Fruit fly (Drosophila melanogaster) whole organism, wandering third instar larva: ENCODE data around the gene Ctu2.

Source experiments
- CrebA ChIP-seq: fragments of 200-800 bp; sonication (Bioruptor generic); optimal IDR thresholded peaks from 2 replicates; lab custom pipeline; 2016; ENCODE audit warnings: missing biosample characterization, mild to moderate bottlenecking, missing genetic modification characterization, borderline replicate concordance
- GATAd ChIP-seq: sonication (Bioruptor generic); optimal IDR thresholded peaks from 2 replicates; lab custom pipeline; 2016; ENCODE audit warnings: missing biosample characterization, missing genetic modification characterization
- HLH106 ChIP-seq: fragments of 200-800 bp; optimal IDR thresholded peaks from 3 replicates; lab custom pipeline; 2019; ENCODE audit warnings: missing biosample characterization, mild to moderate bottlenecking, missing genetic modification characterization, moderate library complexity
- Hr78 ChIP-seq: fragments of >200 bp; optimal IDR thresholded peaks from 2 replicates; lab custom pipeline; 2017; ENCODE audit warnings: missing biosample characterization, missing genetic modification characterization
- Hr83 ChIP-seq: fragments of 200-300 bp; sonication (Bioruptor generic); optimal IDR thresholded peaks from 2 replicates; lab custom pipeline; 2016; ENCODE audit warnings: missing biosample characterization, mild to moderate bottlenecking, missing genetic modification characterization, moderate library complexity; ENCODE audit not compliant: poor library complexity, severe bottlenecking
- Myc ChIP-seq: fragments of >200 bp; optimal IDR thresholded peaks from 2 replicates; lab custom pipeline; 2017
- OdsH ChIP-seq: fragments of 200-800 bp; sonication (Bioruptor generic); optimal IDR thresholded peaks from 2 replicates; lab custom pipeline; 2016; ENCODE audit warnings: missing biosample characterization, mild to moderate bottlenecking, missing genetic modification characterization
- br ChIP-seq: fragments of 200-800 bp; sonication (Bioruptor generic); optimal IDR thresholded peaks from 2 replicates; lab custom pipeline; 2016; ENCODE audit warnings: missing biosample characterization, missing genetic modification characterization
- dl ChIP-seq, 2 experiments: fragments of 175-275, 200-275 bp in 1 of 2; fragments of 200-275 bp in 1 of 2; sonication (Bioruptor generic); optimal IDR thresholded peaks; lab custom pipeline; 2018; ENCODE audit warnings: mild to moderate bottlenecking in 2 of 2, missing biosample characterization in 2 of 2, missing genetic modification characterization in 2 of 2, moderate library complexity in 2 of 2; ENCODE audit not compliant: partially characterized antibody in 2 of 2, insufficient read depth in 1 of 2
- h ChIP-seq: fragments of 200-800 bp; sonication (Bioruptor generic); optimal IDR thresholded peaks from 3 replicates; lab custom pipeline; 2016; ENCODE audit warnings: missing biosample characterization, mild to moderate bottlenecking, missing genetic modification characterization
- pan ChIP-seq: fragments of >200 bp; optimal IDR thresholded peaks from 2 replicates; lab custom pipeline; 2017
- psq ChIP-seq: fragments of 200-800 bp; sonication (Bioruptor generic); optimal IDR thresholded peaks from 3 replicates; lab custom pipeline; 2017; ENCODE audit warnings: missing biosample characterization, mild to moderate bottlenecking, missing genetic modification characterization, moderate library complexity
- sage ChIP-seq: fragments of 200-800 bp; sonication (Bioruptor generic); optimal IDR thresholded peaks from 2 replicates; lab custom pipeline; 2016; ENCODE audit warnings: missing biosample characterization, mild to moderate bottlenecking, missing genetic modification characterization

DNA sequence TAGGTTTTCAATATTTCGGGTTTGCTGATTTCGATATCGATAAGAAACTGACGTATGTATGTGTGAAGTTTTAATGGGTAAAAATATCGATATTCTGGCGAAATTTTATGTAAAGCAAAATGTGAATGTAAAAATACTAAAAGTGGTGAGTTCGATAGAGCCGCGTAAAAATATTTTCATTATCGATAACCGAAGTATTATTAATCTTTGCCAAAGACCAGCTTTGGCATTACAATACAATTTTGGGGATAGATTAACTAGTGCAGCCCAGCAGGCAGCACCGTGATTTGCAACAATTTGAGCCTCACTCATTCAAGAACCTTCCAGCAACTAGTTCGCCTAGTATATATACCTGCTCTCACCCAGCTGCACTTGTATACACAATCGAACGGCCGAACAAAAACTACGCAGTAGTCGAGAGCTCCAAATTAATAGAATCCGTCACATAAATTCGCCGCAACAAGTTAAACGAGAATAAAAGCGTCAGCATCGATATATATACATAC, 49.3 kb upstream of the Ctu2 start:
- TF ChIP-seq Hr83 (GFP tag; lab: Kevin White, UChicago) (no peak), dl (GFP tag; optimal IDR thresholded peaks at IDR 0.05; lab: Kevin White, UChicago; ENCODE audit: insufficient read depth in 1 of 2, partially characterized antibody in 2 of 2) (no peak), br (no peak), h (no peak), pan (lab: Kevin White, UChicago) (no peak), OdsH (no peak), HLH106 (tag; lab: Kevin White, UChicago) (no peak), Hr78 (GFP tag; lab: Kevin White, UChicago) (no peak), Myc (lab: Kevin White, UChicago) (no peak), psq (GFP tag; lab: Kevin White, UChicago) (no peak), CrebA (GFP tag; lab: Kevin White, UChicago) (no peak), GATAd (GFP tag; lab: Kevin White, UChicago) (no peak), sage (GFP tag; lab: Kevin White, UChicago) (no peak)
